Fruit fly (Drosophila melanogaster) whole organism, wandering third instar larva: ENCODE results near the gene Spx.

Source experiments
- Abd-B ChIP-seq: fragments of >200 bp; optimal IDR thresholded peaks from 2 replicates; lab custom pipeline; 2017; ENCODE audit warnings: missing biosample characterization, missing genetic modification characterization
- Dfd ChIP-seq: fragments of >200 bp; optimal IDR thresholded peaks from 2 replicates; lab custom pipeline; 2017; ENCODE audit warnings: missing biosample characterization, missing genetic modification characterization
- Dif ChIP-seq: fragments of 200-275, 200-300 bp; sonication (Bioruptor generic); optimal IDR thresholded peaks from 2 replicates; lab custom pipeline; 2018; ENCODE audit warnings: missing biosample characterization, missing genetic modification characterization; ENCODE audit not compliant: partially characterized antibody
- GATAd ChIP-seq: sonication (Bioruptor generic); optimal IDR thresholded peaks from 2 replicates; lab custom pipeline; 2016; ENCODE audit warnings: missing biosample characterization, missing genetic modification characterization
- HLH106 ChIP-seq: fragments of 200-800 bp; optimal IDR thresholded peaks from 3 replicates; lab custom pipeline; 2019; ENCODE audit warnings: missing biosample characterization, mild to moderate bottlenecking, missing genetic modification characterization, moderate library complexity
- Hnf4 ChIP-seq: fragments of 200-800 bp; sonication (Bioruptor generic); optimal IDR thresholded peaks from 2 replicates; lab custom pipeline; 2016; ENCODE audit warnings: missing biosample characterization, mild to moderate bottlenecking, missing genetic modification characterization
- Hr83 ChIP-seq: fragments of 200-300 bp; sonication (Bioruptor generic); optimal IDR thresholded peaks from 2 replicates; lab custom pipeline; 2016; ENCODE audit warnings: missing biosample characterization, mild to moderate bottlenecking, missing genetic modification characterization, moderate library complexity; ENCODE audit not compliant: poor library complexity, severe bottlenecking
- Jra ChIP-seq: sonication (Bioruptor generic); optimal IDR thresholded peaks from 2 replicates; lab custom pipeline; 2016; ENCODE audit warnings: missing biosample characterization, missing genetic modification characterization
- Mio ChIP-seq: sonication (Bioruptor generic); optimal IDR thresholded peaks from 2 replicates; lab custom pipeline; 2016; ENCODE audit warnings: missing biosample characterization, missing genetic modification characterization
- Myc ChIP-seq: fragments of >200 bp; optimal IDR thresholded peaks from 2 replicates; lab custom pipeline; 2017
- N ChIP-seq: fragments of >200 bp; optimal IDR thresholded peaks from 2 replicates; lab custom pipeline; 2018; ENCODE audit warnings: missing biosample characterization, missing external identifiers, missing genetic modification characterization
- OdsH ChIP-seq: fragments of 200-800 bp; sonication (Bioruptor generic); optimal IDR thresholded peaks from 2 replicates; lab custom pipeline; 2016; ENCODE audit warnings: missing biosample characterization, mild to moderate bottlenecking, missing genetic modification characterization
- Sp1 ChIP-seq: fragments of 200-800 bp; sonication (Bioruptor generic); optimal IDR thresholded peaks from 3 replicates; lab custom pipeline; 2019; ENCODE audit warnings: missing biosample characterization, mild to moderate bottlenecking, missing genetic modification characterization, moderate library complexity
- br ChIP-seq: fragments of 200-800 bp; sonication (Bioruptor generic); optimal IDR thresholded peaks from 2 replicates; lab custom pipeline; 2016; ENCODE audit warnings: missing biosample characterization, missing genetic modification characterization
- dl ChIP-seq, 2 experiments: fragments of 175-275, 200-275 bp in 1 of 2; fragments of 200-275 bp in 1 of 2; sonication (Bioruptor generic); optimal IDR thresholded peaks; lab custom pipeline; 2018; ENCODE audit warnings: mild to moderate bottlenecking in 2 of 2, missing biosample characterization in 2 of 2, missing genetic modification characterization in 2 of 2, moderate library complexity in 2 of 2; ENCODE audit not compliant: partially characterized antibody in 2 of 2, insufficient read depth in 1 of 2
- dmrt93B ChIP-seq: fragments of 200-800 bp; sonication (Bioruptor generic); optimal IDR thresholded peaks from 2 replicates; lab custom pipeline; 2018; ENCODE audit warnings: missing biosample characterization, mild to moderate bottlenecking, missing genetic modification characterization
- dsf ChIP-seq: sonication (Bioruptor generic); optimal IDR thresholded peaks from 2 replicates; lab custom pipeline; 2016; ENCODE audit warnings: missing biosample characterization, missing genetic modification characterization, borderline replicate concordance
- ey ChIP-seq: fragments of 200-800 bp; sonication (Bioruptor generic); optimal IDR thresholded peaks from 2 replicates; lab custom pipeline; 2016; ENCODE audit warnings: missing biosample characterization, missing genetic modification characterization
- foxo ChIP-seq, 2 experiments: fragments of 200-800 bp; sonication (Bioruptor generic); optimal IDR thresholded peaks; 2 replicates in 1 of 2; 3 replicates in 1 of 2; lab custom pipeline; 2016 to 2017; ENCODE audit warnings: missing biosample characterization in 2 of 2, missing genetic modification characterization in 2 of 2
- fru ChIP-seq: fragments of 200-800 bp; sonication (Bioruptor generic); optimal IDR thresholded peaks from 3 replicates; lab custom pipeline; 2016; ENCODE audit warnings: missing biosample characterization, mild to moderate bottlenecking, missing genetic modification characterization
- h ChIP-seq: fragments of 200-800 bp; sonication (Bioruptor generic); optimal IDR thresholded peaks from 3 replicates; lab custom pipeline; 2016; ENCODE audit warnings: missing biosample characterization, mild to moderate bottlenecking, missing genetic modification characterization
- lola ChIP-seq: fragments of >200 bp; optimal IDR thresholded peaks from 2 replicates; lab custom pipeline; 2017; ENCODE audit warnings: missing biosample characterization, missing genetic modification characterization
- psq ChIP-seq: fragments of 200-800 bp; sonication (Bioruptor generic); optimal IDR thresholded peaks from 3 replicates; lab custom pipeline; 2017; ENCODE audit warnings: missing biosample characterization, mild to moderate bottlenecking, missing genetic modification characterization, moderate library complexity
- rgr ChIP-seq: fragments of 200-800 bp; sonication (Bioruptor generic); optimal IDR thresholded peaks from 3 replicates; lab custom pipeline; 2016; ENCODE audit warnings: missing biosample characterization, mild to moderate bottlenecking, missing genetic modification characterization
- sage ChIP-seq: fragments of 200-800 bp; sonication (Bioruptor generic); optimal IDR thresholded peaks from 2 replicates; lab custom pipeline; 2016; ENCODE audit warnings: missing biosample characterization, mild to moderate bottlenecking, missing genetic modification characterization
- sv ChIP-seq: fragments of 200-800 bp; sonication (Bioruptor generic); optimal IDR thresholded peaks from 3 replicates; lab custom pipeline; 2016; ENCODE audit warnings: missing biosample characterization, missing genetic modification characterization
- usp ChIP-seq: fragments of >200 bp; optimal IDR thresholded peaks from 2 replicates; lab custom pipeline; 2017; ENCODE audit warnings: missing biosample characterization, missing genetic modification characterization
- woc ChIP-seq: sonication (Bioruptor generic); optimal IDR thresholded peaks from 2 replicates; lab custom pipeline; 2016; ENCODE audit warnings: missing biosample characterization, mild to moderate bottlenecking, missing genetic modification characterization

The Spx gene

DNA sequence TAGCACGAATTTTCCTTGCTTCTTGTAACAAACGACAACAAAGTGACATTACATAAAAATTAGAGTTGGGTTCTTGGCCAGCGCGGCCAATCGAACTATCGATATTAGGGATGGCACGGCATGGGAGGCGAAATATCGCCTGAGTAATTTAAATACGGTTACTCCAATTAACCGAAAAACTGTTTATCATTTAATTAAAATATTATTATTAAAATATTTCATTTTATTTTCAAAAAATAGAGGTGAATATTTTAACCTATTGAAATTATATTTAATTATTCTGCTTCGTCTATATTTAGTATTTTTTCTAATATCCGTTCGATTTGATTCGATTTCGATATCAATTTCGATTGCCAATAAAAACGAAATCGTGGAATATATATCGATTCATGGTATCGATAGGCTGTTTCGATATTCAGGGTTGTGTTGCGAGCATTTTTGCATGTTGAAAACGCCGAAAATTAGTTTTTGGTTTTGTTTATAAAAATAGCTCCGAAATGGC lies at the start of gene Spx, which contains the start of gene Rbcn-3A:
Spx (plus strand) TSS at position 409 of the 502 bp plus-strand sequence.
Rbcn-3A (minus strand) TSS at position 74 of the 502 bp plus-strand sequence.
- TF ChIP-seq br (GFP tag; lab: Kevin White, UChicago), result no peak
- peak; percentile 37 for TF ChIP-seq psq (GFP tag; lab: Kevin White, UChicago)
- no peak for TF ChIP-seq GATAd
- TF ChIP-seq Dif (GFP tag; lab: Kevin White, UChicago), result no peak
- no peak for TF ChIP-seq sage (GFP tag; lab: Kevin White, UChicago)
- peak; percentile 32 for TF ChIP-seq HLH106 (tag; lab: Kevin White, UChicago)
- no peak for TF ChIP-seq Myc (lab: Kevin White, UChicago)
- TF ChIP-seq sv, result peak; percentile 11
- TF ChIP-seq Hr83 (GFP tag; lab: Kevin White, UChicago), result no peak
- no peak for TF ChIP-seq usp
- TF ChIP-seq Jra (GFP tag; lab: Kevin White, UChicago), result peak; percentile 56
- TF ChIP-seq dmrt93B (GFP tag; lab: Kevin White, UChicago), result no peak
- peak; percentile 44 for TF ChIP-seq Sp1 (GFP tag; lab: Kevin White, UChicago)
- TF ChIP-seq Mio (GFP tag; lab: Kevin White, UChicago), result no peak
- peak; percentile 8 for TF ChIP-seq woc (GFP tag; lab: Kevin White, UChicago)
- TF ChIP-seq foxo (GFP tag; optimal IDR thresholded peaks at IDR 0.05; lab: Kevin White, UChicago), result peak in 1 of 2 experiments; percentile 42
- TF ChIP-seq fru (GFP tag; lab: Kevin White, UChicago), result peak; percentile 30
- peak; percentile 23 for TF ChIP-seq OdsH (GFP tag; lab: Kevin White, UChicago)
- TF ChIP-seq N (GFP tag; lab: Kevin White, UChicago), result no peak

DNA sequence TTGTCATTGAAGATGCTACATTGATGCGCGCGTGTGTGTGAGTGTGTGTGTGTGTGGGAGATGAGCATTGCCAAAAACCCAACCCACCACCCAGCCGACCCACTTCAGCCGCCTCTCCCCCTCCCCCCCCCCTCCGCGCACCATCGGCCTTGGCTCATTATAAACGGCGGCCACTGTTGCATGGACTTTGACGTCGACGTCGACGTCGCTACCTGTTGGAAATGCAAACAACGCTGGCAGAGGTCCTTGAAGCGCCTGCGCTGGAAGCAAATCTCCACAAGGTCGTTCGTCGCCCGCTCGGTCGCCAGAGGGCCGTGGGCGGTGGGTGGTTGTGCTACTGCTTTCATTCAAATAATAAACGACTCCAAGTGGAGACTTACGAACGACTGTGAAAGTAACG lies 39.0 kb upstream of the Spx start:
- TF ChIP-seq dmrt93B (GFP tag; lab: Kevin White, UChicago) (no peak), Myc (lab: Kevin White, UChicago) (no peak), Dfd (GFP tag; lab: Kevin White, UChicago) (peak; percentile 90)

DNA sequence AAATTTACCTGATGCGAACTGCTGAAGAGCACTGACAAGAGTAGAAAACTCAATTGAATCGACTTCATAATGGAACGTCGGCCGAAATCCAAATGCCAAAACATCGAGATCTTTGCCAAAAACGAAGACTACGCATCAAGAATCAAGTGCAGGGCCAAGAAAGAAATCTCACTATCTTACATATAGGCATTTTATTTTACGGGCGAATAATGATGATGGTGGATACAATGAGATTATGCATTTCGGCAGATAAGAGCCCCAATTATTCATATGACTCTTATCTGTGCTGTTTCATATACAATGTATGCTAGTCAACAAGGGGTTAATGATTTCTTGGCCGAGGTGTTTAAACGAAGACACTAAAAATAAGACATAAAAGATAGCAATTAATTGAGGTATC lies 36.4 kb upstream of the Spx start, which contains the start of gene Btnd:
Btnd (minus strand) TSS at position 101 of the 400 bp plus-strand sequence.
- TF ChIP-seq usp (no peak), rgr (GFP tag; lab: Kevin White, UChicago) (no peak), Hnf4 (GFP tag; lab: Kevin White, UChicago) (no peak), ey (GFP tag; lab: Kevin White, UChicago) (no peak), foxo (GFP tag; optimal IDR thresholded peaks at IDR 0.05; lab: Kevin White, UChicago) (no peak), psq (GFP tag; lab: Kevin White, UChicago) (no peak), h (GFP tag; lab: Kevin White, UChicago) (no peak), Myc (lab: Kevin White, UChicago) (no peak), dsf (GFP tag; lab: Kevin White, UChicago) (no peak), dmrt93B (GFP tag; lab: Kevin White, UChicago) (no peak), lola (GFP tag; lab: Kevin White, UChicago) (no peak), N (GFP tag; lab: Kevin White, UChicago) (no peak), br (GFP tag; lab: Kevin White, UChicago) (no peak), dl (GFP tag; optimal IDR thresholded peaks at IDR 0.05; lab: Kevin White, UChicago; ENCODE audit: insufficient read depth in 1 of 2, partially characterized antibody in 2 of 2) (no peak), Sp1 (GFP tag; lab: Kevin White, UChicago) (no peak)
- TF ChIP-seq, all 38 proteins: peak for 0

DNA sequence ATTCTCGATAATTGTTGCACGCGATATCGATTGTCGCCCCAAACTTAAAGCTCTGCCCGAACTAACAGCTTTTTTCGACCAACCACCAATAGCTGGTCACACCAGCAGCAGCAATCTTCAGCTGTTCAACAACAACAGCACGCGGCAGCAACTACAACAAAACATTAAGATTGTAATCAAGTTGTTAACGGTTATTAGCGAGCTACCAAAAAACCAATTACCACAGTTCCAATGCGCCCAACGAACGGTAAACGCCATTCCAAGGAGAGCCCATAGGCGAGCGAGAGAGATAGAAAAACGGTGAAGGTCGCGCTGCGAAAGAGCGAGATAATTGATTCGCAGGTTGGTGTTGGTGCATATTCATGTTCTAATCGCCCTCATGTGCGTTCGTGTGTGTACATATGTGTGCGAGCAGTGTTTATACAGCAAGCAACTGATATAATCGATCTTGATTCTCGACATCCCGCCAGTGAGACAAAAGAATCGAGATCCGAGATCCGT lies 35.7 kb upstream of the Spx start, which contains the start of gene Efr:
Efr (plus strand) TSS at position 113 of the 501 bp plus-strand sequence.
- no peak for TF ChIP-seq Abd-B
- no peak for TF ChIP-seq N (GFP tag; lab: Kevin White, UChicago)
- no peak for TF ChIP-seq usp
- TF ChIP-seq GATAd, result no peak
- TF ChIP-seq h (GFP tag; lab: Kevin White, UChicago), result no peak
- TF ChIP-seq, all 38 proteins: peak for 0
